Worm (Caenorhabditis elegans) whole organism, L1 larva: ENCODE data around the gene srw-141.

Experiments used
- blmp-1 ChIP-seq: fragments of 150-350 bp; optimal IDR thresholded peaks from 2 replicates; lab custom pipeline; 2014; ENCODE audit warnings: missing biosample characterization, missing genetic modification characterization
- ces-1 ChIP-seq: fragments of 150-350 bp; optimal IDR thresholded peaks from 2 replicates; lab custom pipeline; 2014; ENCODE audit warnings: missing biosample characterization, missing genetic modification reagents, missing genetic modification characterization
- fos-1 ChIP-seq: fragments of 150-350 bp; optimal IDR thresholded peaks from 2 replicates; lab custom pipeline; 2014; ENCODE audit warnings: missing biosample characterization, missing genetic modification characterization
- jun-1 ChIP-seq: fragments of 150-350 bp; optimal IDR thresholded peaks from 2 replicates; lab custom pipeline; 2014; ENCODE audit warnings: missing biosample characterization, missing genetic modification reagents, missing genetic modification characterization
- lin-15B ChIP-seq: fragments of 150-350 bp; sonication (generic microtip); optimal IDR thresholded peaks from 3 replicates; lab custom pipeline; 2014; ENCODE audit warnings: missing biosample characterization, missing genetic modification characterization
- nhr-12 ChIP-seq: sonication (generic microtip); optimal IDR thresholded peaks from 2 replicates; lab custom pipeline; 2017; ENCODE audit warnings: missing biosample characterization, missing genetic modification characterization
- unc-62 ChIP-seq: fragments of 150-350 bp; optimal IDR thresholded peaks from 2 replicates; lab custom pipeline; 2014; ENCODE audit warnings: missing biosample characterization, missing genetic modification reagents, missing genetic modification characterization
- zag-1 ChIP-seq: fragments of 150-350 bp; optimal IDR thresholded peaks from 2 replicates; lab custom pipeline; 2014; ENCODE audit warnings: missing biosample characterization, missing genetic modification characterization
- ztf-4 ChIP-seq: fragments of 150-350 bp; optimal IDR thresholded peaks from 2 replicates; lab custom pipeline; 2014; ENCODE audit warnings: missing biosample characterization, missing genetic modification characterization

ce11 chrV:2934075-2934474 is 4.3 kb downstream of the srw-141 start, which contains the start of gene srh-247:
- TF ChIP-seq unc-62 (GFP tag; lab: Kevin White, UChicago): no peak
- no peak for TF ChIP-seq ces-1 (GFP tag; lab: Kevin White, UChicago)
- TF ChIP-seq fos-1 (tag; lab: Kevin White, UChicago): no peak
- no peak for TF ChIP-seq lin-15B (tag; lab: Kevin White, UChicago)
- TF ChIP-seq zag-1: no peak
- no peak for TF ChIP-seq blmp-1 (tag; lab: Kevin White, UChicago)
- no peak for TF ChIP-seq jun-1 (tag; lab: Kevin White, UChicago)
- TF ChIP-seq nhr-12: no peak
- no peak for TF ChIP-seq ztf-4
